Worm (Caenorhabditis elegans): Measurements from ENCODE around the gene spig-8.

The spig-8 gene

DNA sequence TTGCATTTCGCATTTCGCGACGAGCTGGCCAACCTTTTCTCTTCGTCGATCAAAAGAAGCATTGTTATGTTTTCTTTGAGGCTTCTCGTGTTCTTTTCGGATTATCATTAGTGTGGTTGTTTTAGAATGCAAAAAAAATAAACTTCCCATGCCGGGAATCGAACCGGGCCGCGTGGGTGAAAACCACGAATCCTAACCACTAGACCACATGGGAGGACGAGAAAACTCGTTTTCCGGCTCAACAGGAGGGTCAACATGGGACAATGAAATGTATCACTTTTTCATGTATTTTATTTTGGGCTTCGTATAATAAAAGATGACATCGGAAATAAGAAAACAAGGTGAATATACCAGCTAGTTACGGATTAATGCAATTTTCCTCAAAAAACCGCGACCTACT is 14.9 kb downstream of the spig-8 start:
- TF ChIP-seq repo-1 (tag; optimal IDR thresholded peaks at IDR 0.05) = no peak
- peak; percentile 55; the same call in 1 of the 2 replicates for TF ChIP-seq lin-26 (GFP tag; IDR thresholded peaks at IDR 0.05)
- TF ChIP-seq ztf-25 (GFP tag; IDR thresholded peaks at IDR 0.05) = 0 out of 2 replicates have a peak, but pooled peaks have one; percentile 40
- 0 out of 2 replicates have a peak, but pooled peaks have one; percentile 11 for TF ChIP-seq madf-6 (GFP tag; IDR thresholded peaks at IDR 0.05)
- no peak for TF ChIP-seq dpff-1 (tag; optimal IDR thresholded peaks at IDR 0.05)
- TF ChIP-seq hmg-1.2 (GFP tag; IDR thresholded peaks at IDR 0.05) = 0 out of 2 replicates have a peak, but pooled peaks have one; percentile 10
- no peak for TF ChIP-seq snpc-4 (GFP tag; optimal IDR thresholded peaks at IDR 0.05)
- TF ChIP-seq snpc-4 (tag; optimal IDR thresholded peaks at IDR 0.05) = peak in 1 of 4 experiments; percentile 8
- peak; percentile 53 for TF ChIP-seq rpc-1 (optimal IDR thresholded peaks at IDR 0.05)
- TF ChIP-seq rpc-1 (tag; optimal IDR thresholded peaks at IDR 0.05) = peak; percentile 68
- TF ChIP-seq egrh-3 (GFP tag; IDR thresholded peaks at IDR 0.05) = no peak
- no peak for TF ChIP-seq madf-8 (GFP tag; conservative IDR thresholded peaks at IDR 0.05)
- TF ChIP-seq tbp1 (GFP tag; optimal IDR thresholded peaks at IDR 0.05) = peak; percentile 85
- TF ChIP-seq B0261.1 (tag; optimal IDR thresholded peaks at IDR 0.05) = peak; percentile 64
- no peak for TF ChIP-seq egl-18 (GFP tag; IDR thresholded peaks at IDR 0.05)

DNA sequence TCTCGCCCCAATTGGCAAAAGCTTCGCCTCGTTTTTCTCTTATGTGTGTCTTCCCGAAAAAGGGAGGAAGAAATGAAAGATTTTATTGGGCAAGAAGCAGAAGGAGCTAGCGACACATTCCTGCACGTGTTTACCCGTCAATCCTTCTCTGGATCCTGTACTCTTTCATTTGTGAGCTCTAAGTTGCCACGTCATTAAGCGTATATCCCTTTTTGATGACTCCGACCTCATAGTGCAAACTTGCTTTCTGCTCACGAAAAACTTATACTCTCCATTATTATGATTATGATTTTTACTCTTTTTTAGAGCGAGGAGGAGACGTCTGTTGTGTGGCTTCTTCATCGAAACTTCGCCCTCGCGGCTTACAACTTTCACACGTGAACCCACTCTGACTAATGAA is 17.6 kb downstream of the spig-8 start, which contains the start of gene F27B10.1:
TSS of gene F27B10.1 (plus strand) at position 301 of the 400 bp plus-strand sequence.
- TF ChIP-seq zim-3 (tag; optimal IDR thresholded peaks at IDR 0.05) = no peak
- no peak for TF ChIP-seq lin-40 (tag; optimal IDR thresholded peaks at IDR 0.05)
- TF ChIP-seq nhr-179 (tag; optimal IDR thresholded peaks at IDR 0.05) = no peak
- no peak for TF ChIP-seq ceh-58 (GFP tag; IDR thresholded peaks at IDR 0.05)
- no peak for TF ChIP-seq F49E8.2 (tag; optimal IDR thresholded peaks at IDR 0.05; ENCODE audit: insufficient read depth)
- TF ChIP-seq T07F8.4 (tag; optimal IDR thresholded peaks at IDR 0.05) = no peak
- TF ChIP-seq F55B11.4 (tag; optimal IDR thresholded peaks at IDR 0.05; ENCODE audit: borderline replicate concordance, insufficient read depth) = no peak
- no peak for TF ChIP-seq him-1 (tag; optimal IDR thresholded peaks at IDR 0.05)
- no peak for TF ChIP-seq gei-17 (GFP tag; optimal IDR thresholded peaks at IDR 0.05)
- no peak for TF ChIP-seq ceh-100 (GFP tag; IDR thresholded peaks at IDR 0.05)
- no peak for TF ChIP-seq nfyb-1 (GFP tag; IDR thresholded peaks at IDR 0.05)
- no peak for TF ChIP-seq dpl-1 (GFP tag; optimal IDR thresholded peaks at IDR 0.05)
- TF ChIP-seq hmg-20 (GFP tag; IDR thresholded peaks at IDR 0.05) = no peak

DNA sequence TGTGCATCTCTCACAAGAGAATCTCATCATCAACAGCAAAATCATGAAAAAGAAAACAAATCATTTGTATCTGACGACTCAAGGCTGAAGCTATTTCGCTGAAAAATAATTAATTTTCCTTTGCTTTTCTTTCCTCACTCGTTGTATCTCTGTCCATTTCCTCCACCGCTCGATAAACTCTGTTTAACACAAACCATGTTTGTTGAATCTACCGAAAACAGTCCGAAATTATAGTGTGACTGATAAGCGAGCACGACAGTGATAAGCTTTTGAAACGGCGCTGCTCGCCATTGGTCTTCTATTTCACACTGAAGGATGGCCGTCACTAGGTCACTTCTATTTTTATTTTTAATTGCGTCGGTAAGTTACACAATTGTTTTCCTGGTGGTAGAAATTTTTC is 20.9 kb downstream of the spig-8 start, which contains the start of gene npa-1:
TSS of gene npa-1 (plus strand) at position 142 of the 400 bp plus-strand sequence.
- TF ChIP-seq nhr-80 (tag; optimal IDR thresholded peaks at IDR 0.05) (peak; percentile 80), egrh-3 (GFP tag; IDR thresholded peaks at IDR 0.05) (no peak)

DNA sequence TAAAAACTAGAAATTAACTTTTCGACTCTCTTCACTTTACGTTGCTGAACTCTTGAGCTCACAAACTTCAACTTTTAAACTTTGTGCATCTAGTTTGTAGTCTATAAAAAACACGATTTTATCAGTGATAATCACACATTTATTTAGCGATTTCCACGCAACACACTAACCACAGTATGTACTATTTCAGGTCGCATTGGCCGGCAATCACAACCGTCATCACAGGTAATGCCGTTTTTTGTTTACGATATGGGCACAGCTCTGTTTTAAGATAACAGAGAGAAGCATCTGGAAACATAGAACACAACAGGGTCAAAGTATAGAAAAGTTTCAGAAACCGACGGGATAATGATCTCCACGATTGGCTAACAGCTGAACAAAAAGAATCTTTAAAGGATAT is 21.5 kb downstream of the spig-8 start:
- TF ChIP-seq unc-62 (GFP tag; optimal IDR thresholded peaks at IDR 0.05) = no peak
- no peak for TF ChIP-seq tbx-9 (tag; optimal IDR thresholded peaks at IDR 0.05; ENCODE audit: borderline replicate concordance)
- no peak for TF ChIP-seq Y95B8A.8 (GFP tag; IDR thresholded peaks at IDR 0.05)
- no peak for TF ChIP-seq die-1 (tag; optimal IDR thresholded peaks at IDR 0.05)
- TF ChIP-seq egl-18 (GFP tag; IDR thresholded peaks at IDR 0.05) = no peak
- no peak for TF ChIP-seq Y53G8AR.9 (GFP tag; conservative IDR thresholded peaks at IDR 0.05)
- TF ChIP-seq lir-1 (GFP tag; conservative IDR thresholded peaks at IDR 0.05) = no peak
- TF ChIP-seq B0261.1 (tag; optimal IDR thresholded peaks at IDR 0.05) = no peak
- TF ChIP-seq cebp-1 (GFP tag; IDR thresholded peaks at IDR 0.05) = 0 out of 2 replicates have a peak, but pooled peaks have one; percentile 11
- TF ChIP-seq cebp-1 (tag; optimal IDR thresholded peaks at IDR 0.05) = peak; percentile 6
- TF ChIP-seq ZK185.1 (tag; optimal IDR thresholded peaks at IDR 0.05; ENCODE audit: poor library complexity, severe bottlenecking) = peak; percentile 32
- no peak for TF ChIP-seq aptf-3 (GFP tag; IDR thresholded peaks at IDR 0.05)
- no peak for TF ChIP-seq C06A6.2 (GFP tag; conservative IDR thresholded peaks at IDR 0.05)
- no peak for TF ChIP-seq Y53F4B.3 (GFP tag; IDR thresholded peaks at IDR 0.05)
- TF ChIP-seq D2030.7 (GFP tag; IDR thresholded peaks at IDR 0.05) = no peak
- no peak for TF ChIP-seq ztf-3 (GFP tag; optimal IDR thresholded peaks at IDR 0.05)
- TF ChIP-seq lin-35 (GFP tag; optimal IDR thresholded peaks at IDR 0.05) = no peak

Data from whole organism, young adult.